Worm (Caenorhabditis elegans) whole organism, L4/young adult: ENCODE data around the gene R151.10.

ENCODE experiments used
- W03F9.2 ChIP-seq: fragments of 150-350 bp; optimal IDR thresholded peaks from 2 replicates; lab custom pipeline; 2014; ENCODE audit warnings: missing biosample characterization, missing genetic modification characterization
- dao-5 ChIP-seq: sonication (generic microtip); optimal IDR thresholded peaks from 2 replicates; lab custom pipeline; 2016; ENCODE audit warnings: missing genotype, missing genetic modification characterization, moderate library complexity, missing compliant biosample characterization
- him-1 ChIP-seq: sonication (generic microtip); optimal IDR thresholded peaks from 2 replicates; lab custom pipeline; 2016; ENCODE audit warnings: missing genotype, missing genetic modification reagents, missing genetic modification characterization, missing compliant biosample characterization

ce11 chrIII:7223029-7223428 lies 7.7 kb downstream of the R151.10 start, which contains the start of gene der-2:
- TF ChIP-seq dao-5 (tag; lab: Kevin White, UChicago), result no peak
- TF ChIP-seq him-1, result no peak
- TF ChIP-seq W03F9.2 (tag; lab: Kevin White, UChicago), result no peak
